Worm (Caenorhabditis elegans) whole organism, early embryonic: ENCODE measurements around the gene lin-26.

Experiments
- flt-1 ChIP-seq: fragments of 200-800 bp; sonication (Bioruptor generic); IDR thresholded peaks from 2 replicates; pipeline ENCODE4 v1.3.6; 2022; ENCODE audit warnings: missing genetic modification characterization, missing compliant biosample characterization
- pes-1 ChIP-seq: fragments of 200-800 bp; sonication (Bioruptor generic); IDR thresholded peaks from 2 replicates; pipeline ENCODE4 v1.3.6; 2022; ENCODE audit warnings: missing genetic modification reagents, missing genetic modification characterization, missing compliant biosample characterization

- no peak for TF ChIP-seq flt-1
- TF ChIP-seq pes-1 (GFP tag; lab: Robert Waterston, UW): no peak
Observed at ce11 chrII:7640161-7640841, 41.7 kb upstream of the lin-26 start.
